Fruit fly (Drosophila melanogaster) whole organism, embryonic: Measurements from ENCODE around the gene Spc105R.

Experiments used
- B-H1 ChIP-seq: fragments of 200-800 bp; sonication (Bioruptor generic); IDR thresholded peaks from 3 replicates; pipeline ENCODE4 v1.3.6; 2022; ENCODE audit warnings: missing biosample characterization, missing genetic modification characterization
- B-H2 ChIP-seq: fragments of 200-800 bp; sonication (Bioruptor generic); optimal IDR thresholded peaks from 2 replicates; lab custom pipeline; 2018; ENCODE audit warnings: missing biosample characterization, mild to moderate bottlenecking, missing genetic modification characterization
- CG10543 ChIP-seq: fragments of 200-800 bp; sonication (Bioruptor generic); optimal IDR thresholded peaks from 3 replicates; lab custom pipeline; 2017; ENCODE audit warnings: missing biosample characterization, mild to moderate bottlenecking, missing genetic modification characterization, moderate library complexity
- CG11398 ChIP-seq: fragments of 200-800 bp; sonication (Bioruptor generic); optimal IDR thresholded peaks from 2 replicates; lab custom pipeline; 2016; ENCODE audit warnings: missing biosample characterization, missing genetic modification characterization
- CG12071 ChIP-seq: fragments of 200-800 bp; sonication (Bioruptor generic); optimal IDR thresholded peaks from 3 replicates; lab custom pipeline; 2018; ENCODE audit warnings: missing biosample characterization, mild to moderate bottlenecking, missing genetic modification characterization
- CG12155 ChIP-seq: fragments of 200-800 bp; sonication (Bioruptor generic); optimal IDR thresholded peaks from 3 replicates; lab custom pipeline; 2016; ENCODE audit warnings: missing biosample characterization, missing genetic modification characterization
- CG12391 ChIP-seq: fragments of 200-800 bp; sonication (Bioruptor generic); optimal IDR thresholded peaks from 3 replicates; lab custom pipeline; 2018; ENCODE audit warnings: missing biosample characterization, mild to moderate bottlenecking, missing genetic modification characterization, moderate library complexity
- CG14014 ChIP-seq: fragments of 200-800 bp; sonication (Bioruptor generic); IDR thresholded peaks from 2 replicates; pipeline ENCODE4 v1.3.6; 2022; ENCODE audit warnings: missing biosample characterization, missing genetic modification characterization
- CG15696 ChIP-seq: fragments of 200-800 bp; sonication (Bioruptor generic); optimal IDR thresholded peaks from 2 replicates; lab custom pipeline; 2019; ENCODE audit warnings: missing biosample characterization, mild to moderate bottlenecking, missing genetic modification characterization, moderate library complexity
- CG16815 ChIP-seq: fragments of 200-800 bp; sonication (Bioruptor generic); optimal IDR thresholded peaks from 3 replicates; lab custom pipeline; 2017; ENCODE audit warnings: missing biosample characterization, mild to moderate bottlenecking, missing genetic modification characterization
- CG16863 ChIP-seq: fragments of 200-800 bp; sonication (Bioruptor generic); optimal IDR thresholded peaks from 3 replicates; lab custom pipeline; 2016; ENCODE audit warnings: missing biosample characterization, missing genetic modification characterization
- CG2712 ChIP-seq: fragments of 200-800 bp; optimal IDR thresholded peaks from 3 replicates; lab custom pipeline; 2019; ENCODE audit warnings: missing biosample characterization, mild to moderate bottlenecking, missing genetic modification characterization, moderate library complexity
- CG31441 ChIP-seq: fragments of 200-800 bp; sonication (Bioruptor generic); IDR thresholded peaks from 2 replicates; pipeline ENCODE4 v1.3.6; 2022; ENCODE audit warnings: missing biosample characterization, missing genetic modification characterization
- CG33557 ChIP-seq: fragments of 200-800 bp; sonication (Bioruptor generic); optimal IDR thresholded peaks from 2 replicates; lab custom pipeline; 2019; ENCODE audit warnings: missing biosample characterization, mild to moderate bottlenecking, missing genetic modification characterization, moderate library complexity
- CG3847 ChIP-seq: fragments of 200-800 bp; sonication (Bioruptor generic); IDR thresholded peaks from 2 replicates; pipeline ENCODE4 v1.3.6; 2022; ENCODE audit warnings: missing biosample characterization, missing genetic modification characterization
- CG4282 ChIP-seq: fragments of 200-800 bp; sonication (Bioruptor generic); optimal IDR thresholded peaks from 2 replicates; lab custom pipeline; 2016; ENCODE audit warnings: missing biosample characterization, missing genetic modification characterization
- CG6272 ChIP-seq: fragments of 200-800 bp; sonication (Bioruptor generic); IDR thresholded peaks from 2 replicates; pipeline ENCODE4 v1.3.6; 2022; ENCODE audit warnings: missing biosample characterization, missing genetic modification characterization
- CG7839 ChIP-seq: fragments of 200-800 bp; sonication (Bioruptor generic); optimal IDR thresholded peaks from 3 replicates; lab custom pipeline; 2018; ENCODE audit warnings: missing biosample characterization, mild to moderate bottlenecking, missing genetic modification characterization, moderate library complexity
- CG7987 ChIP-seq: fragments of 200-800 bp; sonication (Bioruptor generic); optimal IDR thresholded peaks from 2 replicates; lab custom pipeline; 2018; ENCODE audit warnings: missing biosample characterization, mild to moderate bottlenecking, missing genetic modification characterization, moderate library complexity
- CG8281 ChIP-seq: fragments of 200-800 bp; sonication (Bioruptor generic); optimal IDR thresholded peaks from 2 replicates; lab custom pipeline; 2018; ENCODE audit warnings: missing biosample characterization, mild to moderate bottlenecking, missing genetic modification characterization, moderate library complexity
- CG8924 ChIP-seq: fragments of 200-800 bp; optimal IDR thresholded peaks from 3 replicates; lab custom pipeline; 2019; ENCODE audit warnings: missing biosample characterization, mild to moderate bottlenecking, missing genetic modification characterization, moderate library complexity
- CTCF ChIP-seq: fragments of 200-800 bp; sonication (Bioruptor generic); optimal IDR thresholded peaks from 2 replicates; lab custom pipeline; 2017; ENCODE audit warnings: missing biosample characterization, mild to moderate bottlenecking, missing genetic modification characterization, moderate library complexity
- Eip74EF ChIP-seq, 2 experiments: fragments of 200-800 bp in 1 of 2; fragments of >200 bp in 1 of 2; sonication (Bioruptor generic) in 1 of 2; optimal IDR thresholded peaks; 2 replicates each; lab custom pipeline; 2017 to 2019; ENCODE audit warnings: missing biosample characterization in 2 of 2, missing genetic modification characterization in 2 of 2, mild to moderate bottlenecking in 1 of 2, moderate library complexity in 1 of 2
- Gug ChIP-seq: fragments of 200-800 bp; sonication (Bioruptor generic); IDR thresholded peaks from 4 replicates; pipeline ENCODE4 v1.3.6; 2022; ENCODE audit warnings: missing biosample characterization, missing genetic modification characterization
- H15 ChIP-seq: fragments of 200-800 bp; sonication (Bioruptor generic); IDR thresholded peaks from 3 replicates; pipeline ENCODE4 v1.3.6; 2022; ENCODE audit warnings: missing biosample characterization, missing genetic modification characterization
- HmgZ ChIP-seq: fragments of 200-800 bp; sonication (Bioruptor generic); optimal IDR thresholded peaks from 2 replicates; lab custom pipeline; 2018; ENCODE audit warnings: missing biosample characterization, mild to moderate bottlenecking, missing genetic modification characterization
- Hr3 ChIP-seq: fragments of 200-800 bp; sonication (Bioruptor generic); optimal IDR thresholded peaks from 3 replicates; lab custom pipeline; 2016; ENCODE audit warnings: missing biosample characterization, missing genetic modification characterization
- Hr39 ChIP-seq: fragments of >200 bp; optimal IDR thresholded peaks from 2 replicates; lab custom pipeline; 2017
- Neu2 ChIP-seq: fragments of 200-800 bp; sonication (Bioruptor generic); optimal IDR thresholded peaks from 3 replicates; lab custom pipeline; 2016; ENCODE audit warnings: missing biosample characterization, missing genetic modification characterization, borderline replicate concordance
- Oaz ChIP-seq: fragments of 200-800 bp; sonication (Bioruptor generic); IDR thresholded peaks from 2 replicates; pipeline ENCODE4 v1.3.6; 2022; ENCODE audit warnings: missing biosample characterization, missing genetic modification characterization
- Poxn ChIP-seq: fragments of 200-800 bp; sonication (Bioruptor generic); IDR thresholded peaks from 2 replicates; pipeline ENCODE4 v1.3.6; 2022; ENCODE audit warnings: missing biosample characterization, missing genetic modification characterization
- Taf1 ChIP-seq: fragments of 200-800 bp; sonication (Bioruptor generic); IDR thresholded peaks from 2 replicates; pipeline ENCODE4 v1.3.6; 2022; ENCODE audit warnings: missing biosample characterization, missing genetic modification characterization
- Tbp ChIP-seq: fragments of >200 bp; optimal IDR thresholded peaks from 2 replicates; lab custom pipeline; 2018; ENCODE audit warnings: missing biosample characterization, missing genetic modification characterization
- Xrp1 ChIP-seq: fragments of 200-800 bp; sonication (Bioruptor generic); IDR thresholded peaks from 2 replicates; pipeline ENCODE4 v1.3.6; 2022; ENCODE audit warnings: missing biosample characterization, missing genetic modification characterization
- az2 ChIP-seq: fragments of 200-800 bp; sonication (Bioruptor generic); optimal IDR thresholded peaks from 3 replicates; lab custom pipeline; 2016; ENCODE audit warnings: missing biosample characterization, missing genetic modification characterization
- bbx ChIP-seq: fragments of 200-800 bp; sonication (Bioruptor generic); IDR thresholded peaks from 2 replicates; pipeline ENCODE4 v1.3.6; 2022; ENCODE audit warnings: missing biosample characterization, missing genetic modification characterization; ENCODE audit not compliant: partially characterized antibody
- disco-r ChIP-seq: fragments of 200-800 bp; sonication (Bioruptor generic); optimal IDR thresholded peaks from 2 replicates; lab custom pipeline; 2016; ENCODE audit warnings: missing biosample characterization, missing genetic modification characterization
- dmrt11E ChIP-seq: fragments of 200-800 bp; sonication (Bioruptor generic); optimal IDR thresholded peaks from 3 replicates; lab custom pipeline; 2018; ENCODE audit warnings: missing biosample characterization, mild to moderate bottlenecking, missing genetic modification characterization, moderate library complexity
- gcm ChIP-seq: fragments of 200-800 bp; sonication (Bioruptor generic); optimal IDR thresholded peaks from 2 replicates; lab custom pipeline; 2019; ENCODE audit warnings: missing biosample characterization, mild to moderate bottlenecking, missing genetic modification characterization, moderate library complexity
- lmd ChIP-seq: fragments of 200-800 bp; sonication (Bioruptor generic); IDR thresholded peaks from 2 replicates; pipeline ENCODE4 v1.3.6; 2022; ENCODE audit warnings: missing biosample characterization, missing genetic modification characterization
- lola ChIP-seq, 3 experiments: fragments of >200 bp in 2 of 3; fragments of 200-800 bp in 1 of 3; sonication (Bioruptor generic) in 1 of 3; optimal IDR thresholded peaks; 2 replicates each; lab custom pipeline; 2017 to 2019; ENCODE audit warnings: missing biosample characterization in 3 of 3, missing genetic modification characterization in 3 of 3, mild to moderate bottlenecking in 1 of 3, moderate library complexity in 1 of 3
- onecut ChIP-seq: fragments of 200-800 bp; sonication (Bioruptor generic); IDR thresholded peaks from 2 replicates; pipeline ENCODE4 v1.3.6; 2022; ENCODE audit warnings: missing biosample characterization, missing genetic modification characterization
- p53 ChIP-seq: fragments of 200-800 bp; sonication (Bioruptor generic); optimal IDR thresholded peaks from 2 replicates; lab custom pipeline; 2016; ENCODE audit warnings: missing biosample characterization, missing genetic modification characterization
- psq ChIP-seq: fragments of 200-800 bp; sonication (Bioruptor generic); optimal IDR thresholded peaks from 2 replicates; lab custom pipeline; 2017; ENCODE audit warnings: missing biosample characterization, missing genetic modification characterization
- schlank ChIP-seq: fragments of 200-800 bp; sonication (Bioruptor generic); optimal IDR thresholded peaks from 2 replicates; lab custom pipeline; 2018; ENCODE audit warnings: missing biosample characterization, mild to moderate bottlenecking, missing genetic modification characterization
- sob ChIP-seq: fragments of 200-800 bp; sonication (Bioruptor generic); IDR thresholded peaks from 2 replicates; pipeline ENCODE4 v1.3.6; 2022; ENCODE audit warnings: missing biosample characterization, missing genetic modification characterization
- ssp ChIP-seq: fragments of 200-800 bp; sonication (Bioruptor generic); IDR thresholded peaks from 2 replicates; pipeline ENCODE4 v1.3.6; 2022; ENCODE audit warnings: missing biosample characterization, missing genetic modification characterization
- tup ChIP-seq: fragments of 200-800 bp; sonication (Bioruptor generic); optimal IDR thresholded peaks from 2 replicates; lab custom pipeline; 2016; ENCODE audit warnings: missing biosample characterization, mild to moderate bottlenecking, missing genetic modification characterization, moderate library complexity
- unpg ChIP-seq: fragments of 200-800 bp; sonication (Bioruptor generic); optimal IDR thresholded peaks from 3 replicates; lab custom pipeline; 2018; ENCODE audit warnings: missing biosample characterization, mild to moderate bottlenecking, missing genetic modification characterization, moderate library complexity
- vfl ChIP-seq: fragments of 200-800 bp; sonication (Bioruptor generic); optimal IDR thresholded peaks from 2 replicates; lab custom pipeline; 2016; ENCODE audit warnings: missing biosample characterization, missing genetic modification characterization

Gene Spc105R

DNA sequence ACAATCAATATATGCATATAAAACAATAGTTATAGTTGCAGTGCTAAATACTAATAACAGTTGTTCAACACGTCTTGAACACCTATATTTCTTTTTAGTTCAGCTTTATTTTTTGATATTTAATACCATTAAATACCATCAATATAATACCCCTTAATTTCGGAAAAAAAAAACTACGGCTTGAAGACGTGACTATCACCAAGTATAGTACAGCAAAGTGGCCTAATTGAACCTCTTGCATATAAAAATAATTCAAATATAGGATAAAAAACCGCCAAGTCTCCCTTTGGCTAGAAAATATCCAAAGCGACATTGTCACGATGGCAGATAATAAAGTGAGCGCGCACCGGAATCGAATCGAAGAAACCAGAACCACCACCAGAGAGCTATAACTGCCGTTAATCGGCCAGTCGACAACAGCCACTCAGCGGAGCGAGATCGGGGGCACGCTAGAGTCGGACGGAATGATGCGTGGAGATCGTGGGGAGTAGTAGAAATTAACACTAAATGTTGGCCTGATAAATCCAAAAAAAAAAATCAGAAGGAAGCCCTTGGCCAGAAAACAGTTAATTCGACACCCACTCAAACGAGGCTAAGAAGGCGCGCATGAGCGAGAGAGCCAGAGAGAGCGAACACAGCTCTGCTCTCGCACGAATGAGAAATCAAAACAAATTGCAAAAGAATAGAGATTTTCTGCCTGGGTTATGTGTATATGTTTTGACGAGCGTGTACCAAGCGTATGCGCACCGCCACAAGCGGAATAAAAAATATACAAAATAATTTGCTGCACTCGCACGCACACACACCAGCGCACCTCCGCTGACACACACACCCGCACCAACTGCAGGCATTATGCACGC, 15.2 kb upstream of the Spc105R start (continued):
- no peak for TF ChIP-seq CG3847 (GFP tag; lab: Robert Waterston, UW)
- peak; percentile 33; the same call in 1 of the 2 replicates for TF ChIP-seq CG31441 (GFP tag; lab: Robert Waterston, UW)
- TF ChIP-seq Neu2 (GFP tag; lab: Kevin White, UChicago) = peak; percentile 17
- TF ChIP-seq CG16815 (GFP tag; lab: Kevin White, UChicago) = no peak
- TF ChIP-seq dmrt11E = peak; percentile 44
- TF ChIP-seq vfl (GFP tag; lab: Kevin White, UChicago) = no peak
- peak; percentile 21 for TF ChIP-seq CG12155
- peak; percentile 41 for TF ChIP-seq CG33557 (GFP tag; lab: Kevin White, UChicago)
- no peak for TF ChIP-seq Poxn (GFP tag; lab: Robert Waterston, UW)
- peak; percentile 56 for TF ChIP-seq CG2712 (tag; lab: Kevin White, UChicago)
- TF ChIP-seq CG12071 (GFP tag; lab: Kevin White, UChicago) = no peak
- peak; percentile 57 for TF ChIP-seq CG12391 (tag; lab: Kevin White, UChicago)
- peak; percentile 48 for TF ChIP-seq HmgZ
- peak; percentile 32 for TF ChIP-seq B-H2 (GFP tag; lab: Kevin White, UChicago)
- TF ChIP-seq lola (GFP tag; optimal IDR thresholded peaks at IDR 0.05; lab: Kevin White, UChicago) = peak in 1 of 3 experiments; percentile 57
- TF ChIP-seq sob (GFP tag; lab: Robert Waterston, UW) = peak; percentile 69
- no peak for TF ChIP-seq CG4282 (GFP tag; lab: Kevin White, UChicago)
- TF ChIP-seq CG8281 = peak; percentile 0
- TF ChIP-seq onecut = 0 out of 2 replicates have a peak, but pooled peaks have one; percentile 9
- no peak for TF ChIP-seq Oaz (GFP tag; lab: Robert Waterston, UW)
- no peak for TF ChIP-seq Taf1
- TF ChIP-seq Gug (GFP tag; lab: Robert Waterston, UW) = 0 out of 4 replicates have a peak, but pooled peaks have one; percentile 39
- no peak for TF ChIP-seq Hr39 (lab: Kevin White, UChicago)
- peak in 1 of 2 experiments; percentile 56 for TF ChIP-seq Eip74EF (GFP tag; optimal IDR thresholded peaks at IDR 0.05; lab: Kevin White, UChicago)
- TF ChIP-seq disco-r (GFP tag; lab: Kevin White, UChicago) = no peak
- peak; percentile 50 for TF ChIP-seq CG7839 (tag; lab: Kevin White, UChicago)
- TF ChIP-seq bbx = peak; percentile 64
- no peak for TF ChIP-seq tup (GFP tag; lab: Kevin White, UChicago)
- peak; percentile 31 for TF ChIP-seq gcm (GFP tag; lab: Kevin White, UChicago)
- TF ChIP-seq schlank (tag; lab: Kevin White, UChicago) = no peak
- no peak for TF ChIP-seq lmd (GFP tag; lab: Robert Waterston, UW)
- TF ChIP-seq CG7987 (GFP tag; lab: Kevin White, UChicago) = peak; percentile 57
- TF ChIP-seq p53 (GFP tag; lab: Kevin White, UChicago) = no peak
- TF ChIP-seq Hr3 (GFP tag; lab: Kevin White, UChicago) = peak; percentile 37
- TF ChIP-seq CG15696 = peak; percentile 35
- no peak for TF ChIP-seq H15 (GFP tag; lab: Robert Waterston, UW)
- peak; percentile 66 for TF ChIP-seq psq (GFP tag; lab: Kevin White, UChicago)
- peak; percentile 26; the same call in 1 of the 2 replicates for TF ChIP-seq CG14014 (GFP tag; lab: Robert Waterston, UW)
- TF ChIP-seq CG11398 (GFP tag; lab: Kevin White, UChicago) = no peak
- no peak; the same call in 1 of the 2 replicates for TF ChIP-seq Xrp1 (GFP tag; lab: Robert Waterston, UW)
- TF ChIP-seq ssp (GFP tag; lab: Robert Waterston, UW) = no peak
- peak; percentile 16 for TF ChIP-seq az2 (GFP tag; lab: Kevin White, UChicago)
- no peak for TF ChIP-seq CG6272 (GFP tag; lab: Robert Waterston, UW)
- TF ChIP-seq CG16863 (GFP tag; lab: Kevin White, UChicago) = no peak
- no peak; the same call in 2 of the 3 replicates for TF ChIP-seq B-H1
- peak; percentile 59 for TF ChIP-seq CG10543 (GFP tag; lab: Kevin White, UChicago)
- peak; percentile 40 for TF ChIP-seq CG8924 (tag; lab: Kevin White, UChicago)
- peak; percentile 83 for TF ChIP-seq Tbp (GFP tag; lab: Kevin White, UChicago)
- TF ChIP-seq unpg (GFP tag; lab: Kevin White, UChicago) = peak; percentile 8
- TF ChIP-seq CTCF (GFP tag; lab: Kevin White, UChicago) = peak; percentile 15
